Fruit fly (Drosophila melanogaster): ENCODE measurements around the gene crn.

The crn gene

DNA sequence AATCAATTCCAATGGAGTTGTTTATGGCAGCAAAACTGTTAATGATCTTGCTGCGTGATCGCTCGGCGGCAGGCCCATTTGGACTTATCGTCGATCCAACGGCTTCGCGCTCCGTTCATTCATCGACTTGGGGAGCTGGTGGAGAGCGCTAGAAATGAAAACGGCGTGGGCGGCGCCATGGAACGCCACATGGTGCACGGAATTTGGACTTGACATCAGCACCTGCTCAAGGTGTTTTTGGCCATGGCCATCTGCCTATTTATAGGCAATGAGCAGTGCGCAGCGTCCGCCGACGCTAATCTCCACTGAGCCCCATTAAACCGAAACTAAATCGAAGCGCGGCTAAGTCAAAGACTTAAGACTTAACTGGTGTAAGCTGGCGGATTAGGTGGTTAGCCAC lies 31.3 kb downstream of the crn start:
- TF ChIP-seq sr (GFP tag; IDR thresholded peaks at IDR 0.05) (peak; percentile 80), Usf (GFP tag; optimal IDR thresholded peaks at IDR 0.05) (no peak), lbe (GFP tag; optimal IDR thresholded peaks at IDR 0.05) (no peak), ewg (GFP tag; optimal IDR thresholded peaks at IDR 0.05) (no peak), inv (GFP tag; IDR thresholded peaks at IDR 0.05; ENCODE audit: partially characterized antibody) (no peak), br (optimal IDR thresholded peaks at IDR 0.05) (no peak), sd (tag; optimal IDR thresholded peaks at IDR 0.05) (peak; percentile 83), CG10321 (GFP tag; IDR thresholded peaks at IDR 0.05) (no peak), CG8089 (GFP tag; optimal IDR thresholded peaks at IDR 0.05) (no peak)

- TF ChIP-seq CG1233 (GFP tag; optimal IDR thresholded peaks at IDR 0.05) (no peak), Usf (GFP tag; optimal IDR thresholded peaks at IDR 0.05) (no peak), CG8290 (GFP tag; optimal IDR thresholded peaks at IDR 0.05) (no peak), CG8290 (tag; optimal IDR thresholded peaks at IDR 0.05) (no peak), Deaf1 (tag; optimal IDR thresholded peaks at IDR 0.05) (peak; percentile 51), CG4328 (GFP tag; optimal IDR thresholded peaks at IDR 0.05) (no peak), CG7372 (GFP tag; IDR thresholded peaks at IDR 0.05) (peak; percentile 89), fd102C (GFP tag; optimal IDR thresholded peaks at IDR 0.05) (no peak), Dbx (GFP tag; IDR thresholded peaks at IDR 0.05) (no peak), CG12769 (tag; optimal IDR thresholded peaks at IDR 0.05) (peak; percentile 6), CrebB (tag; optimal IDR thresholded peaks at IDR 0.05) (no peak), Sry-β (GFP tag; optimal IDR thresholded peaks at IDR 0.05) (no peak), gem (tag; optimal IDR thresholded peaks at IDR 0.05) (no peak), CG18262 (tag; optimal IDR thresholded peaks at IDR 0.05) (no peak), CG4360 (GFP tag; IDR thresholded peaks at IDR 0.05) (no peak), gt (GFP tag; IDR thresholded peaks at IDR 0.05) (no peak), Fer3 (tag; optimal IDR thresholded peaks at IDR 0.05) (no peak), mld (GFP tag; IDR thresholded peaks at IDR 0.05; ENCODE audit: partially characterized antibody) (no peak), pita (GFP tag; optimal IDR thresholded peaks at IDR 0.05) (no peak), CG14014 (GFP tag; IDR thresholded peaks at IDR 0.05) (no peak), usp (GFP tag; optimal IDR thresholded peaks at IDR 0.05) (no peak), ap (GFP tag; IDR thresholded peaks at IDR 0.05) (no peak), CG7357 (GFP tag; IDR thresholded peaks at IDR 0.05) (no peak), row (GFP tag; IDR thresholded peaks at IDR 0.05) (no peak), Eip74EF (GFP tag; optimal IDR thresholded peaks at IDR 0.05) (no peak), Neu2 (GFP tag; optimal IDR thresholded peaks at IDR 0.05; ENCODE audit: borderline replicate concordance) (no peak), CG10431 (GFP tag; optimal IDR thresholded peaks at IDR 0.05) (no peak), Med (GFP tag) (peak; percentile 27), CG10543 (GFP tag; optimal IDR thresholded peaks at IDR 0.05) (no peak), CG9727 (GFP tag; optimal IDR thresholded peaks at IDR 0.05) (no peak), CG7556 (GFP tag; optimal IDR thresholded peaks at IDR 0.05) (no peak), CG10979 (tag; optimal IDR thresholded peaks at IDR 0.05) (peak; percentile 57), CG9876 (GFP tag; optimal IDR thresholded peaks at IDR 0.05) (no peak), CHES-1-like (GFP tag; optimal IDR thresholded peaks at IDR 0.05) (no peak), nerfin-1 (tag; optimal IDR thresholded peaks at IDR 0.05) (no peak), CG4617 (GFP tag; optimal IDR thresholded peaks at IDR 0.05; ENCODE audit: borderline replicate concordance) (no peak), CG9437 (GFP tag; optimal IDR thresholded peaks at IDR 0.05) (peak; percentile 98), odd (GFP tag; optimal IDR thresholded peaks at IDR 0.05) (no peak), CG12071 (GFP tag; optimal IDR thresholded peaks at IDR 0.05) (no peak), CG8359 (GFP tag; optimal IDR thresholded peaks at IDR 0.05; ENCODE audit: borderline replicate concordance) (no peak), CG31365 (tag; optimal IDR thresholded peaks at IDR 0.05) (no peak), CG32767 (GFP tag; IDR thresholded peaks at IDR 0.05) (no peak)
Observed at dm6 chrX:2213759-2214406, 35.9 kb downstream of the crn start, which contains the start of gene SmydA-8. Gene SmydA-8 (minus strand): TSS chrX:2213809.
